Worm (Caenorhabditis elegans) whole organism, L1 larva: ENCODE data around the gene F49F1.9.
"Not testable (repeated sequence)": the region's sequence is repeated elsewhere in the genome, so short reads cannot be mapped to it uniquely, and the experiment has no call there.

Experiments
- elt-2 ChIP-seq: sonication (generic microtip); optimal IDR thresholded peaks from 2 replicates; lab custom pipeline; 2016; ENCODE audit warnings: missing genetic modification characterization, mild to moderate bottlenecking, inconsistent platforms, missing compliant biosample characterization, missing genetic modification reagents
- nhr-12 ChIP-seq: sonication (generic microtip); optimal IDR thresholded peaks from 2 replicates; lab custom pipeline; 2017; ENCODE audit warnings: missing biosample characterization, missing genetic modification characterization
- nhr-77 ChIP-seq: fragments of 150-350 bp; optimal IDR thresholded peaks from 2 replicates; lab custom pipeline; 2014; ENCODE audit warnings: missing biosample characterization, missing genetic modification characterization
- pag-3 ChIP-seq: sonication (generic microtip); optimal IDR thresholded peaks from 2 replicates; lab custom pipeline; 2017; ENCODE audit warnings: missing genetic modification characterization, mild to moderate bottlenecking, missing compliant biosample characterization, antibody characterized with exemption, borderline replicate concordance; ENCODE audit not compliant: insufficient read depth
- sox-4 ChIP-seq: sonication (generic microtip); optimal IDR thresholded peaks from 2 replicates; lab custom pipeline; 2016; ENCODE audit warnings: missing genetic modification characterization, missing compliant biosample characterization
- unc-130 ChIP-seq: fragments of 150-350 bp; optimal IDR thresholded peaks from 2 replicates; lab custom pipeline; 2017; ENCODE audit warnings: missing biosample characterization, missing genetic modification characterization, inconsistent platforms

DNA sequence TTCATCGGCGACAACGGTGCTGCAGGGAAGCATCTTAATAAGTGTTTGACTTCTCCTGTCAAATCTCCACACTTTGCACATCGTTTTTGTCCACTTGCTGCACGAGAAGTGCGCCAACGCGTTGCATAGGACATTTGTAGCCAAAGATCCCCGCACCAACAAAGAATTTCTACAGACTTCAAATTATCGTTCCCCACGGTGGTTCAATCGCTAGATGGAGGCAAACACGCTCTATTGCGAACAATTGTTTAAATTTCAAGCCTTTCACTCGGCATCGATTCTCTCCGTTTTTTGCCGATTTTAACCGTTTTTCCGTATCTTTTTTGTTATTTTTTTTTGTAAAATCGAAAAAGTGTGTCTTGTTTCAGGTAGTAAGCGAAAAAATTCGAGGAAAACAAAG is 42.7 kb upstream of the F49F1.9 start:
- not testable (repeated sequence) for TF ChIP-seq elt-2 (tag; lab: Kevin White, UChicago); sox-4 (tag; lab: Kevin White, UChicago); pag-3 (tag; lab: Kevin White, UChicago); unc-130 (tag; lab: Kevin White, UChicago); nhr-12; nhr-77 (tag; lab: Kevin White, UChicago)
